Fruit fly (Drosophila melanogaster): ENCODE measurements around the gene CycJ.

CycJ gene

dm6 chr3L:3454921-3455554, 11.2 kb upstream of the CycJ start (continued):
- TF ChIP-seq Hmr (GFP tag; optimal IDR thresholded peaks at IDR 0.05) (no peak), Meics (GFP tag; optimal IDR thresholded peaks at IDR 0.05) (no peak), bowl (GFP tag; IDR thresholded peaks at IDR 0.05) (no peak), tx (GFP tag; optimal IDR thresholded peaks at IDR 0.05) (peak; percentile 1), Taf1 (GFP tag; IDR thresholded peaks at IDR 0.05) (no peak), Stat92E (GFP tag; optimal IDR thresholded peaks at IDR 0.05) (no peak), Max (GFP tag; optimal IDR thresholded peaks at IDR 0.05) (no peak), pum (GFP tag; optimal IDR thresholded peaks at IDR 0.05) (peak; percentile 0), CG7556 (GFP tag; optimal IDR thresholded peaks at IDR 0.05) (no peak), sd (tag; optimal IDR thresholded peaks at IDR 0.05) (no peak), zen (tag; optimal IDR thresholded peaks at IDR 0.05) (no peak), gfzf (GFP tag; optimal IDR thresholded peaks at IDR 0.05) (no peak), prd (optimal IDR thresholded peaks at IDR 0.05) (no peak), prd (GFP tag; IDR thresholded peaks at IDR 0.05) (peak; percentile 60; the same call in 1 of the 3 replicates), CG13624 (GFP tag; optimal IDR thresholded peaks at IDR 0.05) (no peak), al (GFP tag; IDR thresholded peaks at IDR 0.05) (0 out of 2 replicates have a peak, but pooled peaks have one; percentile 26), Lim3 (GFP tag; IDR thresholded peaks at IDR 0.05) (no peak), Xrp1 (GFP tag; IDR thresholded peaks at IDR 0.05) (peak; percentile 7; the same call in 1 of the 2 replicates), Nf-YC (tag; optimal IDR thresholded peaks at IDR 0.05) (peak; percentile 3), chif (GFP tag; optimal IDR thresholded peaks at IDR 0.05) (peak in 1 of 2 experiments; percentile 4), Dek (tag; optimal IDR thresholded peaks at IDR 0.05) (no peak), Nf-YB (GFP tag; optimal IDR thresholded peaks at IDR 0.05) (no peak), nom (GFP tag; optimal IDR thresholded peaks at IDR 0.05) (no peak), CG11456 (GFP tag; IDR thresholded peaks at IDR 0.05) (no peak), bcd (GFP tag; optimal IDR thresholded peaks at IDR 0.05) (no peak), trem (tag; optimal IDR thresholded peaks at IDR 0.05) (no peak), CG8765 (GFP tag; IDR thresholded peaks at IDR 0.05) (no peak), CG12659 (GFP tag; optimal IDR thresholded peaks at IDR 0.05) (peak; percentile 22), sisA (GFP tag; IDR thresholded peaks at IDR 0.05) (peak; percentile 76), CG11398 (GFP tag; optimal IDR thresholded peaks at IDR 0.05) (no peak), CG7963 (GFP tag; IDR thresholded peaks at IDR 0.05; ENCODE audit: partially characterized antibody) (no peak), CG10543 (GFP tag; optimal IDR thresholded peaks at IDR 0.05) (no peak), inv (GFP tag; IDR thresholded peaks at IDR 0.05; ENCODE audit: partially characterized antibody) (peak; percentile 11; the same call in 1 of the 2 replicates), CG18619 (GFP tag; optimal IDR thresholded peaks at IDR 0.05) (no peak), NC2α (GFP tag; optimal IDR thresholded peaks at IDR 0.05) (no peak), br (optimal IDR thresholded peaks at IDR 0.05) (no peak), CG9437 (GFP tag; optimal IDR thresholded peaks at IDR 0.05) (no peak), bbx (GFP tag; IDR thresholded peaks at IDR 0.05; ENCODE audit: partially characterized antibody) (no peak), CG3838 (GFP tag; optimal IDR thresholded peaks at IDR 0.05) (no peak), CG32532 (GFP tag; IDR thresholded peaks at IDR 0.05) (peak; percentile 31; the same call in 1 of the 2 replicates), z (GFP tag; IDR thresholded peaks at IDR 0.05) (no peak), CG30431 (GFP tag; optimal IDR thresholded peaks at IDR 0.05) (no peak), gem (tag; optimal IDR thresholded peaks at IDR 0.05) (peak; percentile 35), CG10267 (tag; optimal IDR thresholded peaks at IDR 0.05) (no peak), dimm (GFP tag; IDR thresholded peaks at IDR 0.05) (0 out of 2 replicates have a peak, but pooled peaks have one; percentile 30), Med (GFP tag) (peak; percentile 75), CG16779 (GFP tag; IDR thresholded peaks at IDR 0.05) (no peak), dmrt99B (tag; optimal IDR thresholded peaks at IDR 0.05) (peak; percentile 67), Spps (tag; optimal IDR thresholded peaks at IDR 0.05) (no peak), CG9609 (GFP tag; optimal IDR thresholded peaks at IDR 0.05) (no peak)
